Fruit fly (Drosophila melanogaster): ENCODE data around the gene Smyd3.

The Smyd3 gene

DNA sequence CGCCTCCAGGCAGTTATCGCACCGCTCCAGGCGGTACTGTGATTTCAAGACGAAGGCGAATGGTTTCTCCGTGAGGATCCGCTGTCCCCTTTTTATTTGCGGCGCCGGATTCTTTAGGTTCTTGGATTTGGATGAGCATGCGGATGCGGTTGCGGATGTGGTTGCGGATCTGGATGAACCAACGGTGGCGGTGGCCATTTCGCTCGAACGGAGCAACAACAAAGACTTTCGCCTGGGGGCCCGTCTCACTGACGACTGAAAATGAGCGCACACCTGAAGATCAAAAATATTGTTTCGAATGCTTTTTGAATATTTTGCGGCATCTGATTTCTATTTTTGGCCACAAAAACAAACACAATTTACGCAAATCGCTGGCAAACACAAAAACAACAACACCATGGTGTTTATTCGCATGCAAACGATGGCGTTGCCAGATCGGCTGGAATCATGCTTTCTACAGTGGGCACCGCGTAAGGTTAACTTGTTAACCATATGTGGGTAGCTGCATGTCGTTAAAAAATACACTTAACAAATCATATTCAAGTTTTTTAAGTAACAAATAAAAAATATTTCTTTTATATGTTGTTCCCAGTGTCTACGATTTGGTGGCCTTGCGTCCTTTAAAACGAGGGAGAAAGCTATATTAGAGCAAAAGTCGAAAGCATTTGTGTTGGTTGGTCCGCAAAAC is at the start of gene Smyd3 (continued):
- TF ChIP-seq CG3726 (GFP tag; IDR thresholded peaks at IDR 0.05) (0 out of 3 replicates have a peak, but pooled peaks have one; percentile 26), row (GFP tag; IDR thresholded peaks at IDR 0.05) (peak; percentile 92), CG2202 (tag; optimal IDR thresholded peaks at IDR 0.05) (peak; percentile 25), h (optimal IDR thresholded peaks at IDR 0.05) (no peak), Opbp (GFP tag; IDR thresholded peaks at IDR 0.05; ENCODE audit: partially characterized antibody) (no peak), odd (GFP tag; optimal IDR thresholded peaks at IDR 0.05) (no peak), CoRest (tag; optimal IDR thresholded peaks at IDR 0.05) (peak; percentile 72), chn (GFP tag; optimal IDR thresholded peaks at IDR 0.05) (peak; percentile 76), CG12744 (GFP tag; optimal IDR thresholded peaks at IDR 0.05) (peak; percentile 67), CG15073 (GFP tag; optimal IDR thresholded peaks at IDR 0.05) (no peak), mirr (GFP tag; optimal IDR thresholded peaks at IDR 0.05) (peak; percentile 33), CG9797 (GFP tag; optimal IDR thresholded peaks at IDR 0.05) (no peak), cas (GFP tag; IDR thresholded peaks at IDR 0.05) (peak; percentile 71), so (GFP tag; IDR thresholded peaks at IDR 0.05) (peak; percentile 69; the same call in 1 of the 3 replicates), CG3847 (GFP tag; IDR thresholded peaks at IDR 0.05) (peak; percentile 84), CG14965 (GFP tag; optimal IDR thresholded peaks at IDR 0.05; ENCODE audit: borderline replicate concordance) (no peak), cad (GFP tag; optimal IDR thresholded peaks at IDR 0.05) (no peak), CG32532 (GFP tag; IDR thresholded peaks at IDR 0.05) (peak; percentile 89), dpn (GFP tag; optimal IDR thresholded peaks at IDR 0.05) (peak; percentile 80 to 81), CG3065 (GFP tag; optimal IDR thresholded peaks at IDR 0.05) (peak; percentile 21), Blimp-1 (GFP tag; optimal IDR thresholded peaks at IDR 0.05) (no peak), p53 (GFP tag; optimal IDR thresholded peaks at IDR 0.05) (peak; percentile 47), CG7839 (tag; optimal IDR thresholded peaks at IDR 0.05) (no peak), phol (tag; optimal IDR thresholded peaks at IDR 0.05) (peak; percentile 69), vvl (GFP tag; IDR thresholded peaks at IDR 0.05) (peak; percentile 88), luna (GFP tag; optimal IDR thresholded peaks at IDR 0.05) (peak; percentile 52), CG10147 (GFP tag; optimal IDR thresholded peaks at IDR 0.05) (no peak), dati (GFP tag; IDR thresholded peaks at IDR 0.05) (peak; percentile 56; the same call in 1 of the 2 replicates), Aef1 (GFP tag; IDR thresholded peaks at IDR 0.05) (peak; percentile 87), BEAF-32 (GFP tag; optimal IDR thresholded peaks at IDR 0.05) (peak; percentile 14), kah (GFP tag; optimal IDR thresholded peaks at IDR 0.05) (peak; percentile 23), MBD-R2 (GFP tag; IDR thresholded peaks at IDR 0.05) (peak; percentile 90), CG6683 (GFP tag; optimal IDR thresholded peaks at IDR 0.05) (peak; percentile 59), CG16863 (GFP tag; optimal IDR thresholded peaks at IDR 0.05) (peak; percentile 58), trh (GFP tag; optimal IDR thresholded peaks at IDR 0.05) (no peak), sd (tag; optimal IDR thresholded peaks at IDR 0.05) (no peak), salm (tag; optimal IDR thresholded peaks at IDR 0.05) (peak; percentile 10), fd64A (GFP tag; optimal IDR thresholded peaks at IDR 0.05) (no peak), Hsf (GFP tag; optimal IDR thresholded peaks at IDR 0.05) (peak; percentile 78), CG4854 (GFP tag; optimal IDR thresholded peaks at IDR 0.05) (peak; percentile 77), E2f1 (GFP tag; IDR thresholded peaks at IDR 0.05) (peak; percentile 76), CG1233 (GFP tag; optimal IDR thresholded peaks at IDR 0.05) (peak; percentile 61), Myb (GFP tag; optimal IDR thresholded peaks at IDR 0.05) (peak; percentile 43), CG13775 (GFP tag; optimal IDR thresholded peaks at IDR 0.05) (peak; percentile 96), CG9727 (GFP tag; optimal IDR thresholded peaks at IDR 0.05) (peak; percentile 73), Lim3 (GFP tag; IDR thresholded peaks at IDR 0.05) (no peak), Sox102F (GFP tag; optimal IDR thresholded peaks at IDR 0.05) (peak; percentile 79), Adf1 (GFP tag; IDR thresholded peaks at IDR 0.05) (peak; percentile 29; the same call in 1 of the 2 replicates), CG11093 (GFP tag; IDR thresholded peaks at IDR 0.05) (peak; percentile 67), danr (GFP tag; IDR thresholded peaks at IDR 0.05) (peak; percentile 69)
